Worm (Caenorhabditis elegans): ENCODE results near the gene msp-74.

ce11 chrII:5083341-5083740 is 31.8 kb downstream of the msp-74 start, which contains the start of gene C04G6.4:
- TF ChIP-seq lin-39 (tag; optimal IDR thresholded peaks at IDR 0.05) (no peak), nhr-77 (tag; optimal IDR thresholded peaks at IDR 0.05) (no peak), elt-3 (tag; optimal IDR thresholded peaks at IDR 0.05) (no peak), zag-1 (tag; optimal IDR thresholded peaks at IDR 0.05) (no peak), nhr-237 (tag; optimal IDR thresholded peaks at IDR 0.05) (no peak), nfya-1 (tag; optimal IDR thresholded peaks at IDR 0.05; ENCODE audit: insufficient read depth) (no peak), nhr-43 (tag; optimal IDR thresholded peaks at IDR 0.05; ENCODE audit: poor library complexity, severe bottlenecking) (no peak), ama-1 (optimal IDR thresholded peaks at IDR 0.05) (no peak)
